Fruit fly (Drosophila melanogaster) whole organism, wandering third instar larva: ENCODE measurements around the gene CG31792.
A peak's percentile ranks its signal among the peaks of the same experiment; 100 is the strongest.

Experiments used
- Abd-B ChIP-seq: fragments of >200 bp; optimal IDR thresholded peaks from 2 replicates; lab custom pipeline; 2017; ENCODE audit warnings: missing biosample characterization, missing genetic modification characterization
- CG32264 ChIP-seq: fragments of 200-800 bp; sonication (Bioruptor generic); optimal IDR thresholded peaks from 2 replicates; lab custom pipeline; 2016; ENCODE audit warnings: missing biosample characterization, missing genetic modification characterization
- CG9705 ChIP-seq: fragments of 200-800 bp; sonication (Bioruptor generic); optimal IDR thresholded peaks from 2 replicates; lab custom pipeline; 2018; ENCODE audit warnings: missing biosample characterization, mild to moderate bottlenecking, missing genetic modification characterization
- CrebA ChIP-seq: fragments of 200-800 bp; sonication (Bioruptor generic); optimal IDR thresholded peaks from 2 replicates; lab custom pipeline; 2016; ENCODE audit warnings: missing biosample characterization, mild to moderate bottlenecking, missing genetic modification characterization, borderline replicate concordance
- Dfd ChIP-seq: fragments of >200 bp; optimal IDR thresholded peaks from 2 replicates; lab custom pipeline; 2017; ENCODE audit warnings: missing biosample characterization, missing genetic modification characterization
- Dif ChIP-seq: fragments of 200-275, 200-300 bp; sonication (Bioruptor generic); optimal IDR thresholded peaks from 2 replicates; lab custom pipeline; 2018; ENCODE audit warnings: missing biosample characterization, missing genetic modification characterization; ENCODE audit not compliant: partially characterized antibody
- GATAd ChIP-seq: sonication (Bioruptor generic); optimal IDR thresholded peaks from 2 replicates; lab custom pipeline; 2016; ENCODE audit warnings: missing biosample characterization, missing genetic modification characterization
- HLH106 ChIP-seq: fragments of 200-800 bp; optimal IDR thresholded peaks from 3 replicates; lab custom pipeline; 2019; ENCODE audit warnings: missing biosample characterization, mild to moderate bottlenecking, missing genetic modification characterization, moderate library complexity
- Hnf4 ChIP-seq: fragments of 200-800 bp; sonication (Bioruptor generic); optimal IDR thresholded peaks from 2 replicates; lab custom pipeline; 2016; ENCODE audit warnings: missing biosample characterization, mild to moderate bottlenecking, missing genetic modification characterization
- Hr78 ChIP-seq: fragments of >200 bp; optimal IDR thresholded peaks from 2 replicates; lab custom pipeline; 2017; ENCODE audit warnings: missing biosample characterization, missing genetic modification characterization
- Hr83 ChIP-seq: fragments of 200-300 bp; sonication (Bioruptor generic); optimal IDR thresholded peaks from 2 replicates; lab custom pipeline; 2016; ENCODE audit warnings: missing biosample characterization, mild to moderate bottlenecking, missing genetic modification characterization, moderate library complexity; ENCODE audit not compliant: poor library complexity, severe bottlenecking
- Jra ChIP-seq: sonication (Bioruptor generic); optimal IDR thresholded peaks from 2 replicates; lab custom pipeline; 2016; ENCODE audit warnings: missing biosample characterization, missing genetic modification characterization
- Mio ChIP-seq: sonication (Bioruptor generic); optimal IDR thresholded peaks from 2 replicates; lab custom pipeline; 2016; ENCODE audit warnings: missing biosample characterization, missing genetic modification characterization
- Myc ChIP-seq: fragments of >200 bp; optimal IDR thresholded peaks from 2 replicates; lab custom pipeline; 2017
- N ChIP-seq: fragments of >200 bp; optimal IDR thresholded peaks from 2 replicates; lab custom pipeline; 2018; ENCODE audit warnings: missing biosample characterization, missing external identifiers, missing genetic modification characterization
- OdsH ChIP-seq: fragments of 200-800 bp; sonication (Bioruptor generic); optimal IDR thresholded peaks from 2 replicates; lab custom pipeline; 2016; ENCODE audit warnings: missing biosample characterization, mild to moderate bottlenecking, missing genetic modification characterization
- Rel ChIP-seq, 2 experiments: fragments of 200-800 bp; sonication (Bioruptor generic) in 1 of 2; optimal IDR thresholded peaks; 2 replicates in 1 of 2; 3 replicates in 1 of 2; lab custom pipeline; 2016 to 2019; ENCODE audit warnings: mild to moderate bottlenecking in 2 of 2, missing biosample characterization in 2 of 2, missing genetic modification characterization in 2 of 2, moderate library complexity in 1 of 2
- Sp1 ChIP-seq: fragments of 200-800 bp; sonication (Bioruptor generic); optimal IDR thresholded peaks from 3 replicates; lab custom pipeline; 2019; ENCODE audit warnings: missing biosample characterization, mild to moderate bottlenecking, missing genetic modification characterization, moderate library complexity
- Vsx2 ChIP-seq: fragments of 200-300, 225-300 bp; sonication (Bioruptor generic); optimal IDR thresholded peaks from 2 replicates; lab custom pipeline; 2018; ENCODE audit warnings: missing biosample characterization, missing genetic modification characterization; ENCODE audit not compliant: partially characterized antibody
- br ChIP-seq: fragments of 200-800 bp; sonication (Bioruptor generic); optimal IDR thresholded peaks from 2 replicates; lab custom pipeline; 2016; ENCODE audit warnings: missing biosample characterization, missing genetic modification characterization
- brk ChIP-seq: fragments of 200-800 bp; sonication (Bioruptor generic); optimal IDR thresholded peaks from 2 replicates; lab custom pipeline; 2016; ENCODE audit warnings: missing biosample characterization, mild to moderate bottlenecking, missing genetic modification characterization
- dl ChIP-seq, 2 experiments: fragments of 175-275, 200-275 bp in 1 of 2; fragments of 200-275 bp in 1 of 2; sonication (Bioruptor generic); optimal IDR thresholded peaks; lab custom pipeline; 2018; ENCODE audit warnings: mild to moderate bottlenecking in 2 of 2, missing biosample characterization in 2 of 2, missing genetic modification characterization in 2 of 2, moderate library complexity in 2 of 2; ENCODE audit not compliant: partially characterized antibody in 2 of 2, insufficient read depth in 1 of 2
- dmrt93B ChIP-seq: fragments of 200-800 bp; sonication (Bioruptor generic); optimal IDR thresholded peaks from 2 replicates; lab custom pipeline; 2018; ENCODE audit warnings: missing biosample characterization, mild to moderate bottlenecking, missing genetic modification characterization
- dsf ChIP-seq: sonication (Bioruptor generic); optimal IDR thresholded peaks from 2 replicates; lab custom pipeline; 2016; ENCODE audit warnings: missing biosample characterization, missing genetic modification characterization, borderline replicate concordance
- ey ChIP-seq: fragments of 200-800 bp; sonication (Bioruptor generic); optimal IDR thresholded peaks from 2 replicates; lab custom pipeline; 2016; ENCODE audit warnings: missing biosample characterization, missing genetic modification characterization
- foxo ChIP-seq, 2 experiments: fragments of 200-800 bp; sonication (Bioruptor generic); optimal IDR thresholded peaks; 2 replicates in 1 of 2; 3 replicates in 1 of 2; lab custom pipeline; 2016 to 2017; ENCODE audit warnings: missing biosample characterization in 2 of 2, missing genetic modification characterization in 2 of 2
- fru ChIP-seq: fragments of 200-800 bp; sonication (Bioruptor generic); optimal IDR thresholded peaks from 3 replicates; lab custom pipeline; 2016; ENCODE audit warnings: missing biosample characterization, mild to moderate bottlenecking, missing genetic modification characterization
- h ChIP-seq: fragments of 200-800 bp; sonication (Bioruptor generic); optimal IDR thresholded peaks from 3 replicates; lab custom pipeline; 2016; ENCODE audit warnings: missing biosample characterization, mild to moderate bottlenecking, missing genetic modification characterization
- jim ChIP-seq: fragments of 175-275, 200-325 bp; sonication (Bioruptor generic); optimal IDR thresholded peaks from 2 replicates; lab custom pipeline; 2016; ENCODE audit warnings: missing biosample characterization, mild to moderate bottlenecking, missing genetic modification characterization
- lola ChIP-seq: fragments of >200 bp; optimal IDR thresholded peaks from 2 replicates; lab custom pipeline; 2017; ENCODE audit warnings: missing biosample characterization, missing genetic modification characterization
- pan ChIP-seq: fragments of >200 bp; optimal IDR thresholded peaks from 2 replicates; lab custom pipeline; 2017
- psq ChIP-seq: fragments of 200-800 bp; sonication (Bioruptor generic); optimal IDR thresholded peaks from 3 replicates; lab custom pipeline; 2017; ENCODE audit warnings: missing biosample characterization, mild to moderate bottlenecking, missing genetic modification characterization, moderate library complexity
- rgr ChIP-seq: fragments of 200-800 bp; sonication (Bioruptor generic); optimal IDR thresholded peaks from 3 replicates; lab custom pipeline; 2016; ENCODE audit warnings: missing biosample characterization, mild to moderate bottlenecking, missing genetic modification characterization
- sage ChIP-seq: fragments of 200-800 bp; sonication (Bioruptor generic); optimal IDR thresholded peaks from 2 replicates; lab custom pipeline; 2016; ENCODE audit warnings: missing biosample characterization, mild to moderate bottlenecking, missing genetic modification characterization
- sv ChIP-seq: fragments of 200-800 bp; sonication (Bioruptor generic); optimal IDR thresholded peaks from 3 replicates; lab custom pipeline; 2016; ENCODE audit warnings: missing biosample characterization, missing genetic modification characterization
- tai ChIP-seq: sonication (Bioruptor generic); optimal IDR thresholded peaks from 2 replicates; lab custom pipeline; 2016; ENCODE audit warnings: missing biosample characterization, missing genetic modification characterization
- usp ChIP-seq: fragments of >200 bp; optimal IDR thresholded peaks from 2 replicates; lab custom pipeline; 2017; ENCODE audit warnings: missing biosample characterization, missing genetic modification characterization
- woc ChIP-seq: sonication (Bioruptor generic); optimal IDR thresholded peaks from 2 replicates; lab custom pipeline; 2016; ENCODE audit warnings: missing biosample characterization, mild to moderate bottlenecking, missing genetic modification characterization

The CG31792 gene

dm6 chr2L:19045111-19045560 is 47.9 kb downstream of the CG31792 start, which contains the start of the genes Ttc19 and Acn:
Gene Ttc19 (minus strand): TSS chr2L:19045148.
Gene Acn (plus strand): TSS chr2L:19045355.
- peak; percentile 83 for TF ChIP-seq HLH106 (tag; lab: Kevin White, UChicago)
- TF ChIP-seq dl (GFP tag; optimal IDR thresholded peaks at IDR 0.05; lab: Kevin White, UChicago; ENCODE audit: insufficient read depth in 1 of 2, partially characterized antibody in 2 of 2), result no peak
- peak; percentile 60 to 88 for TF ChIP-seq foxo (GFP tag; optimal IDR thresholded peaks at IDR 0.05; lab: Kevin White, UChicago)
- TF ChIP-seq OdsH (GFP tag; lab: Kevin White, UChicago), result peak; percentile 75
- TF ChIP-seq woc, result peak; percentile 86
- TF ChIP-seq N (GFP tag; lab: Kevin White, UChicago), result no peak
- peak; percentile 76 for TF ChIP-seq CG32264 (GFP tag; lab: Kevin White, UChicago)
- TF ChIP-seq psq, result peak; percentile 78
- TF ChIP-seq CG9705 (GFP tag; lab: Kevin White, UChicago), result peak; percentile 83
- peak; percentile 82 for TF ChIP-seq sv (GFP tag; lab: Kevin White, UChicago)
- no peak for TF ChIP-seq Hr78 (GFP tag; lab: Kevin White, UChicago)
- no peak for TF ChIP-seq lola (GFP tag; lab: Kevin White, UChicago)
- no peak for TF ChIP-seq jim (GFP tag; lab: Kevin White, UChicago)
- peak; percentile 88 for TF ChIP-seq fru (GFP tag; lab: Kevin White, UChicago)
- no peak for TF ChIP-seq Vsx2 (GFP tag; lab: Kevin White, UChicago)
- peak; percentile 81 for TF ChIP-seq Sp1 (GFP tag; lab: Kevin White, UChicago)
- TF ChIP-seq Hr83, result peak; percentile 66
- TF ChIP-seq brk (GFP tag; lab: Kevin White, UChicago), result no peak
- TF ChIP-seq Mio (GFP tag; lab: Kevin White, UChicago), result peak; percentile 17
- peak; percentile 93 for TF ChIP-seq dsf
- TF ChIP-seq Rel (GFP tag; optimal IDR thresholded peaks at IDR 0.05; lab: Kevin White, UChicago), result no peak
- peak; percentile 45 for TF ChIP-seq Rel (tag; optimal IDR thresholded peaks at IDR 0.05; lab: Kevin White, UChicago)
- peak; percentile 90 for TF ChIP-seq h
- TF ChIP-seq br (GFP tag; lab: Kevin White, UChicago), result peak; percentile 88
- peak; percentile 95 for TF ChIP-seq Jra (GFP tag; lab: Kevin White, UChicago)
- TF ChIP-seq rgr (GFP tag; lab: Kevin White, UChicago), result peak; percentile 90
- TF ChIP-seq GATAd (GFP tag; lab: Kevin White, UChicago), result peak; percentile 73
- peak; percentile 41 for TF ChIP-seq Myc (lab: Kevin White, UChicago)
- TF ChIP-seq Hnf4 (GFP tag; lab: Kevin White, UChicago), result no peak
- peak; percentile 89 for TF ChIP-seq ey (GFP tag; lab: Kevin White, UChicago)
- no peak for TF ChIP-seq usp (GFP tag; lab: Kevin White, UChicago)
- TF ChIP-seq dmrt93B, result no peak
- TF ChIP-seq, all 38 proteins: peak for 21

- TF ChIP-seq psq (peak; percentile 20), Dfd (GFP tag; lab: Kevin White, UChicago) (no peak), Mio (GFP tag; lab: Kevin White, UChicago) (no peak), fru (GFP tag; lab: Kevin White, UChicago) (peak; percentile 22), Sp1 (GFP tag; lab: Kevin White, UChicago) (peak; percentile 15), h (peak; percentile 0), lola (GFP tag; lab: Kevin White, UChicago) (no peak), sage (GFP tag; lab: Kevin White, UChicago) (no peak), woc (no peak), usp (GFP tag; lab: Kevin White, UChicago) (no peak), pan (lab: Kevin White, UChicago) (no peak), Hnf4 (GFP tag; lab: Kevin White, UChicago) (peak; percentile 29), rgr (GFP tag; lab: Kevin White, UChicago) (peak; percentile 16), Abd-B (GFP tag; lab: Kevin White, UChicago) (no peak), Vsx2 (GFP tag; lab: Kevin White, UChicago) (no peak), CrebA (GFP tag; lab: Kevin White, UChicago) (no peak), OdsH (GFP tag; lab: Kevin White, UChicago) (peak; percentile 4), N (GFP tag; lab: Kevin White, UChicago) (no peak), brk (GFP tag; lab: Kevin White, UChicago) (no peak), Dif (no peak), HLH106 (tag; lab: Kevin White, UChicago) (peak; percentile 15), Hr78 (GFP tag; lab: Kevin White, UChicago) (no peak), dl (GFP tag; optimal IDR thresholded peaks at IDR 0.05; lab: Kevin White, UChicago; ENCODE audit: insufficient read depth in 1 of 2, partially characterized antibody in 2 of 2) (no peak), dsf (no peak), Rel (GFP tag; optimal IDR thresholded peaks at IDR 0.05; lab: Kevin White, UChicago) (no peak), Rel (tag; optimal IDR thresholded peaks at IDR 0.05; lab: Kevin White, UChicago) (no peak), CG9705 (GFP tag; lab: Kevin White, UChicago) (no peak), sv (GFP tag; lab: Kevin White, UChicago) (no peak), CG32264 (GFP tag; lab: Kevin White, UChicago) (no peak), tai (GFP tag; lab: Kevin White, UChicago) (no peak), Hr83 (no peak), dmrt93B (no peak), GATAd (GFP tag; lab: Kevin White, UChicago) (no peak), Jra (GFP tag; lab: Kevin White, UChicago) (no peak), foxo (GFP tag; optimal IDR thresholded peaks at IDR 0.05; lab: Kevin White, UChicago) (no peak), br (GFP tag; lab: Kevin White, UChicago) (no peak), jim (GFP tag; lab: Kevin White, UChicago) (no peak), ey (GFP tag; lab: Kevin White, UChicago) (no peak)
Observed at dm6 chr2L:19048912-19049311, 51.7 kb downstream of the CG31792 start, which contains the start of gene CG10470. Gene CG10470 (plus strand): TSS chr2L:19049076.
